Worm (Caenorhabditis elegans) whole organism, L4/young adult: ENCODE results near the gene Y4C6B.7.

ENCODE experiments used
- W03F9.2 ChIP-seq: fragments of 150-350 bp; optimal IDR thresholded peaks from 2 replicates; lab custom pipeline; 2014; ENCODE audit warnings: missing biosample characterization, missing genetic modification characterization
- dao-5 ChIP-seq: sonication (generic microtip); optimal IDR thresholded peaks from 2 replicates; lab custom pipeline; 2016; ENCODE audit warnings: missing genotype, missing genetic modification characterization, moderate library complexity, missing compliant biosample characterization
- him-1 ChIP-seq: sonication (generic microtip); optimal IDR thresholded peaks from 2 replicates; lab custom pipeline; 2016; ENCODE audit warnings: missing genotype, missing genetic modification reagents, missing genetic modification characterization, missing compliant biosample characterization

- no peak for TF ChIP-seq him-1 (tag; lab: Kevin White, UChicago)
- peak; percentile 79 for TF ChIP-seq W03F9.2 (tag; lab: Kevin White, UChicago)
- TF ChIP-seq dao-5 (tag; lab: Kevin White, UChicago) = no peak
Observed at ce11 chrIV:5394687-5395086, 41.4 kb upstream of the Y4C6B.7 start, which contains the start of the genes perm-3 and swsn-6.
